In the genomic region with DNA sequence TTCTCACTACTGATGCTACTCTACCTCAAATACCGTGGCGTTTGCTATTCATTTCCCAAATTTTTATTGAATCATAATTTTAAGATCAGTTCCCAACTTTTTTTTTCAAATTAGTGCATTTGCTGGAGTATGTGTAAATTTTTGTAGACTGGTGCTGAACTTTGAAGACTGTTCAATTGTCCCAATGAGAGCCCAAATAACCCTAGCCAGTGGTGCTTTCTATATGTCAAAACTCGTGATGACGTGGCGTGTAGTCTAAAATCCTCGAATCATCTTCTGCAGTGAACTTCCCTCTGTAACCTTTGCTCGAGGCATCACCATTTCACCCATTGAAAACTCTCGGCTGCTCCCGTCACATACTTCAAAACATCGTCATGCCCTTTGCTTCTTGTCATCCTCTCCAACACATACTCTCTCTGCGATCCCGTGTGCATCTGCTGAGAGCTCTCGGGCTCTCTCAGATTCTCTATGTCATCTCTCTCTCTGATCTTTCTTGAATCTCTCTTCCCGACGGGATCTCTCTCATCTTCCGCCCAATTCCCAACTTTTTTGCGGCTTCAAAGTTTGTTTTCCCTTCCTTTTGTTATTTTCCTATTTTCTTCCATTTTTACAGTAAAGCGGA, we compare ENCODE assay signal across 3 worm cellular contexts.
A peak's percentile ranks its signal among the peaks of the same experiment; 100 is the strongest.
TF ChIP-seq lines count a peak whose summit lies in the region.

No protein-coding gene starts in this region.

TF ChIP-seq in whole organism, L1 larva, 84 proteins besides CTCF, POLR2A, EP300 and RAD21 (continued from another document):
- TF ChIP-seq skn-1 (tag; optimal IDR thresholded peaks at IDR 0.05; lab: Kevin White, UChicago) (no peak), dsc-1 (tag; optimal IDR thresholded peaks at IDR 0.05; lab: Kevin White, UChicago) (peak; percentile 28), C04F5.9 (tag; optimal IDR thresholded peaks at IDR 0.05; lab: Kevin White, UChicago) (no peak), efl-1 (optimal IDR thresholded peaks at IDR 0.05; lab: Kevin White, UChicago) (no peak), efl-1 (GFP tag; optimal IDR thresholded peaks at IDR 0.05 in 1 of 2; lab: Kevin White, UChicago) (peak in 1 of 2 experiments; percentile 47), nhr-20 (tag; optimal IDR thresholded peaks at IDR 0.05; lab: Kevin White, UChicago) (no peak), tlp-1 (tag; optimal IDR thresholded peaks at IDR 0.05; lab: Kevin White, UChicago) (no peak), elt-2 (tag; optimal IDR thresholded peaks at IDR 0.05; lab: Kevin White, UChicago) (no peak), dpl-1 (GFP tag; optimal IDR thresholded peaks at IDR 0.05; lab: Kevin White, UChicago) (no peak), nhr-28 (tag; optimal IDR thresholded peaks at IDR 0.05; lab: Kevin White, UChicago) (no peak), nhr-85 (tag; lab: Kevin White, UChicago) (no peak), lin-13 (GFP tag; optimal IDR thresholded peaks at IDR 0.05; lab: Kevin White, UChicago) (no peak), zip-4 (GFP tag; optimal IDR thresholded peaks at IDR 0.05; lab: Kevin White, UChicago) (no peak), swsn-7 (tag; optimal IDR thresholded peaks at IDR 0.05; lab: Kevin White, UChicago) (no peak), ceh-63 (GFP tag; optimal IDR thresholded peaks at IDR 0.05; lab: Kevin White, UChicago) (no peak), C16A3.4 (tag; optimal IDR thresholded peaks at IDR 0.05; lab: Kevin White, UChicago) (no peak), nhr-71 (tag; optimal IDR thresholded peaks at IDR 0.05; lab: Kevin White, UChicago) (peak; percentile 51), irx-1 (tag; optimal IDR thresholded peaks at IDR 0.05; lab: Kevin White, UChicago) (no peak), egl-13 (tag; optimal IDR thresholded peaks at IDR 0.05; lab: Kevin White, UChicago) (no peak), jun-1 (tag; optimal IDR thresholded peaks at IDR 0.05; lab: Kevin White, UChicago) (no peak), efl-3 (GFP tag; optimal IDR thresholded peaks at IDR 0.05; lab: Kevin White, UChicago) (no peak), ceh-82 (tag; optimal IDR thresholded peaks at IDR 0.05; lab: Kevin White, UChicago) (no peak), nhr-11 (tag; optimal IDR thresholded peaks at IDR 0.05; lab: Kevin White, UChicago) (peak; percentile 42), zag-1 (tag; optimal IDR thresholded peaks at IDR 0.05; lab: Kevin White, UChicago) (no peak), rnt-1 (tag; optimal IDR thresholded peaks at IDR 0.05; lab: Kevin White, UChicago) (peak; percentile 74), nhr-19 (GFP tag; conservative IDR thresholded peaks at IDR 0.05; lab: Robert Waterston, UW) (0 out of 2 replicates have a peak, but pooled peaks have one; percentile 10), blmp-1 (tag; optimal IDR thresholded peaks at IDR 0.05; lab: Kevin White, UChicago) (no peak)
TF ChIP-seq in whole organism, L1 larva: peak in this region for 11.

TF ChIP-seq in whole organism, L2 larva, 48 proteins besides CTCF, POLR2A, EP300 and RAD21 (continued from another document):
- no peak for TF ChIP-seq lin-13 (GFP tag; optimal IDR thresholded peaks at IDR 0.05; lab: Kevin White, UChicago)
- TF ChIP-seq snpc-4 (tag; optimal IDR thresholded peaks at IDR 0.05; lab: Kevin White, UChicago) = no peak
- no peak for TF ChIP-seq ZK546.5 (tag; optimal IDR thresholded peaks at IDR 0.05; lab: Kevin White, UChicago)
- no peak for TF ChIP-seq egl-27 (tag; optimal IDR thresholded peaks at IDR 0.05; lab: Kevin White, UChicago)
- TF ChIP-seq blmp-1 (tag; optimal IDR thresholded peaks at IDR 0.05; lab: Kevin White, UChicago; ENCODE audit: insufficient read depth) = no peak
- no peak for TF ChIP-seq sma-9 (GFP tag; optimal IDR thresholded peaks at IDR 0.05; lab: Kevin White, UChicago)
- no peak for TF ChIP-seq sma-9 (tag; optimal IDR thresholded peaks at IDR 0.05; lab: Kevin White, UChicago)
- peak; percentile 74 for TF ChIP-seq nhr-129 (tag; optimal IDR thresholded peaks at IDR 0.05; lab: Kevin White, UChicago)
- no peak for TF ChIP-seq nhr-6 (tag; optimal IDR thresholded peaks at IDR 0.05; lab: Kevin White, UChicago)
- TF ChIP-seq unc-62 (GFP tag; optimal IDR thresholded peaks at IDR 0.05; lab: Kevin White, UChicago) = no peak
- no peak for TF ChIP-seq nhr-10 (tag; optimal IDR thresholded peaks at IDR 0.05; lab: Kevin White, UChicago)

TF ChIP-seq in whole organism, L4 larva, 104 proteins besides CTCF, POLR2A, EP300 and RAD21 (continued from another document):
- TF ChIP-seq rbr-2 (tag; optimal IDR thresholded peaks at IDR 0.05; lab: Kevin White, UChicago) (no peak), ces-1 (GFP tag; optimal IDR thresholded peaks at IDR 0.05; lab: Kevin White, UChicago) (no peak), nhr-41 (GFP tag; IDR thresholded peaks at IDR 0.05; lab: Robert Waterston, UW) (no peak), aly-2 (tag; optimal IDR thresholded peaks at IDR 0.05; lab: Kevin White, UChicago) (no peak), T26A8.4 (GFP tag; IDR thresholded peaks at IDR 0.05; lab: Robert Waterston, UW) (no peak), nhr-42 (GFP tag; IDR thresholded peaks at IDR 0.05; lab: Robert Waterston, UW) (no peak), nhr-28 (tag; optimal IDR thresholded peaks at IDR 0.05; lab: Kevin White, UChicago) (no peak), dmd-8 (GFP tag; IDR thresholded peaks at IDR 0.05; lab: Robert Waterston, UW) (no peak), ama-1 (optimal IDR thresholded peaks at IDR 0.05; lab: Kevin White, UChicago) (no peak), lin-15B (tag; optimal IDR thresholded peaks at IDR 0.05; lab: Kevin White, UChicago) (no peak), tra-1 (GFP tag; IDR thresholded peaks at IDR 0.05; lab: Robert Waterston, UW) (no peak), unc-62 (GFP tag; optimal IDR thresholded peaks at IDR 0.05 in 1 of 2; lab: Kevin White, UChicago) (peak in 1 of 2 experiments; percentile 94), unc-62 (tag; optimal IDR thresholded peaks at IDR 0.05; lab: Kevin White, UChicago) (no peak)
